Worm (Caenorhabditis elegans) whole organism, L2 larva: ENCODE results near the gene col-181.

Source experiments
- C34F6.9 ChIP-seq: fragments of 150-350 bp; optimal IDR thresholded peaks from 2 replicates; lab custom pipeline; 2014; ENCODE audit warnings: missing biosample characterization, missing genetic modification characterization
- F13H6.1 ChIP-seq: sonication (generic microtip); optimal IDR thresholded peaks from 2 replicates; lab custom pipeline; 2016; ENCODE audit warnings: missing genetic modification characterization, missing compliant biosample characterization
- R02D3.7 ChIP-seq: fragments of 150-350 bp; optimal IDR thresholded peaks from 2 replicates; lab custom pipeline; 2014; ENCODE audit warnings: missing biosample characterization, missing genetic modification characterization
- Y55F3AM.14 ChIP-seq: fragments of 200-800 bp; sonication (Bioruptor generic); optimal IDR thresholded peaks from 2 replicates; lab custom pipeline; 2018; ENCODE audit warnings: mild to moderate bottlenecking, missing genetic modification characterization, missing compliant biosample characterization
- ZK546.5 ChIP-seq: sonication (generic microtip); optimal IDR thresholded peaks from 2 replicates; lab custom pipeline; 2017; ENCODE audit warnings: missing biosample characterization, missing genetic modification characterization
- alr-1 ChIP-seq: fragments of 150-350 bp; optimal IDR thresholded peaks from 2 replicates; lab custom pipeline; 2014; ENCODE audit warnings: missing biosample characterization, missing genetic modification characterization
- blmp-1 ChIP-seq: sonication (generic microtip); optimal IDR thresholded peaks from 2 replicates; lab custom pipeline; 2017; ENCODE audit warnings: missing genetic modification characterization, mild to moderate bottlenecking, missing compliant biosample characterization, antibody characterized with exemption, moderate library complexity; ENCODE audit not compliant: insufficient read depth
- ceh-16 ChIP-seq: fragments of 150-350 bp; optimal IDR thresholded peaks from 2 replicates; lab custom pipeline; 2014; ENCODE audit warnings: missing biosample characterization, missing genetic modification characterization
- ceh-82 ChIP-seq: fragments of 150-350 bp; optimal IDR thresholded peaks from 2 replicates; lab custom pipeline; 2014; ENCODE audit warnings: missing biosample characterization, missing genetic modification characterization
- crh-2 ChIP-seq: sonication (generic microtip); optimal IDR thresholded peaks from 2 replicates; lab custom pipeline; 2017; ENCODE audit warnings: missing biosample characterization, missing genetic modification characterization
- dmd-4 ChIP-seq: sonication (generic microtip); optimal IDR thresholded peaks from 2 replicates; lab custom pipeline; 2017; ENCODE audit warnings: missing biosample characterization, missing genetic modification characterization
- egl-27 ChIP-seq: sonication (generic microtip); optimal IDR thresholded peaks from 3 replicates; lab custom pipeline; 2017; ENCODE audit warnings: missing biosample characterization, missing genetic modification reagents, missing genetic modification characterization
- elt-3 ChIP-seq: sonication (generic microtip); optimal IDR thresholded peaks from 2 replicates; lab custom pipeline; 2017; ENCODE audit warnings: missing biosample characterization, missing genetic modification characterization
- fos-1 ChIP-seq: fragments of 150-350 bp; optimal IDR thresholded peaks from 2 replicates; lab custom pipeline; 2014; ENCODE audit warnings: missing biosample characterization, missing genetic modification characterization
- gmeb-1 ChIP-seq: fragments of 150-350 bp; optimal IDR thresholded peaks from 2 replicates; lab custom pipeline; 2014; ENCODE audit warnings: missing biosample characterization, missing genetic modification characterization
- lin-11 ChIP-seq: fragments of 150-350 bp; sonication (generic microtip); optimal IDR thresholded peaks from 2 replicates; lab custom pipeline; 2014; ENCODE audit warnings: missing biosample characterization, missing genetic modification characterization, inconsistent platforms, mixed read lengths
- lin-13 ChIP-seq: fragments of 150-350 bp; optimal IDR thresholded peaks from 2 replicates; lab custom pipeline; 2014; ENCODE audit warnings: missing biosample characterization, missing genetic modification reagents, missing genetic modification characterization
- lin-39 ChIP-seq: fragments of 150-350 bp; optimal IDR thresholded peaks from 2 replicates; lab custom pipeline; 2014; ENCODE audit warnings: missing biosample characterization, missing genetic modification reagents, missing genetic modification characterization
- lsy-2 ChIP-seq, 2 experiments: fragments of 150-350 bp in 1 of 2; sonication (generic microtip) in 1 of 2; optimal IDR thresholded peaks; 2 replicates each; lab custom pipeline; 2014 to 2017; ENCODE audit warnings: missing biosample characterization in 2 of 2, missing genetic modification characterization in 2 of 2
- mab-5 ChIP-seq: fragments of 150-350 bp; optimal IDR thresholded peaks from 2 replicates; lab custom pipeline; 2014; ENCODE audit warnings: missing biosample characterization, missing genetic modification characterization
- mdl-1 ChIP-seq, 2 experiments: fragments of 150-350 bp in 1 of 2; sonication (generic microtip) in 1 of 2; optimal IDR thresholded peaks; 2 replicates each; lab custom pipeline; 2017; ENCODE audit warnings: missing biosample characterization in 2 of 2, missing genetic modification characterization in 2 of 2
- nhr-10 ChIP-seq: sonication (generic microtip); optimal IDR thresholded peaks from 2 replicates; lab custom pipeline; 2017; ENCODE audit warnings: missing biosample characterization, missing genetic modification characterization
- nhr-11 ChIP-seq: fragments of 150-350 bp; optimal IDR thresholded peaks from 2 replicates; lab custom pipeline; 2014; ENCODE audit warnings: missing biosample characterization, missing genetic modification characterization
- nhr-12 ChIP-seq: fragments of 150-350 bp; optimal IDR thresholded peaks from 2 replicates; lab custom pipeline; 2014; ENCODE audit warnings: missing biosample characterization, missing genetic modification characterization
- nhr-129 ChIP-seq: fragments of 150-350 bp; optimal IDR thresholded peaks from 2 replicates; lab custom pipeline; 2014; ENCODE audit warnings: missing biosample characterization, missing genetic modification characterization
- nhr-21 ChIP-seq: fragments of 150-350 bp; optimal IDR thresholded peaks from 2 replicates; lab custom pipeline; 2014; ENCODE audit warnings: missing biosample characterization, missing genetic modification characterization
- nhr-23 ChIP-seq: fragments of 150-350 bp; optimal IDR thresholded peaks from 2 replicates; lab custom pipeline; 2014; ENCODE audit warnings: missing biosample characterization, missing genetic modification reagents, missing genetic modification characterization
- nhr-25 ChIP-seq: fragments of 150-350 bp; sonication (generic microtip); optimal IDR thresholded peaks from 3 replicates; lab custom pipeline; 2014; ENCODE audit warnings: missing biosample characterization, missing genetic modification characterization
- nhr-77 ChIP-seq: fragments of 150-350 bp; optimal IDR thresholded peaks from 2 replicates; lab custom pipeline; 2014; ENCODE audit warnings: missing biosample characterization, missing genetic modification characterization
- peb-1 ChIP-seq: fragments of 150-350 bp; optimal IDR thresholded peaks from 2 replicates; lab custom pipeline; 2014; ENCODE audit warnings: missing biosample characterization, missing genetic modification characterization
- sem-4 ChIP-seq: fragments of 150-350 bp; optimal IDR thresholded peaks from 2 replicates; lab custom pipeline; 2014; ENCODE audit warnings: missing biosample characterization, missing genetic modification reagents, missing genetic modification characterization
- sma-3 ChIP-seq: sonication (generic microtip); optimal IDR thresholded peaks from 2 replicates; lab custom pipeline; 2016; ENCODE audit warnings: missing genetic modification reagents, missing genetic modification characterization, missing compliant biosample characterization
- sma-9 ChIP-seq, 2 experiments: fragments of 150-350 bp in 1 of 2; sonication (generic microtip) in 1 of 2; optimal IDR thresholded peaks; 2 replicates each; lab custom pipeline; 2014 to 2016; ENCODE audit warnings: missing genetic modification characterization in 2 of 2, mild to moderate bottlenecking in 1 of 2, missing biosample characterization in 1 of 2, missing compliant biosample characterization in 1 of 2, missing genetic modification reagents in 1 of 2, moderate library complexity in 1 of 2
- snpc-4 ChIP-seq: fragments of 150-350 bp; optimal IDR thresholded peaks from 2 replicates; lab custom pipeline; 2014; ENCODE audit warnings: missing biosample characterization, missing genetic modification characterization
- unc-39 ChIP-seq: fragments of 150-350 bp; optimal IDR thresholded peaks from 2 replicates; lab custom pipeline; 2014; ENCODE audit warnings: missing biosample characterization, missing genetic modification characterization
- unc-55 ChIP-seq: fragments of 150-350 bp; sonication (generic microtip); optimal IDR thresholded peaks from 3 replicates; lab custom pipeline; 2014; ENCODE audit warnings: missing biosample characterization, missing genetic modification reagents, missing genetic modification characterization
- unc-62 ChIP-seq: fragments of 150-350 bp; optimal IDR thresholded peaks from 2 replicates; lab custom pipeline; 2014; ENCODE audit warnings: missing biosample characterization, missing genetic modification reagents, missing genetic modification characterization
- zag-1 ChIP-seq: fragments of 150-350 bp; optimal IDR thresholded peaks from 2 replicates; lab custom pipeline; 2014; ENCODE audit warnings: missing biosample characterization, missing genetic modification characterization
- ztf-11 ChIP-seq: sonication (generic microtip); optimal IDR thresholded peaks from 2 replicates; lab custom pipeline; 2017; ENCODE audit warnings: missing biosample characterization, missing genetic modification characterization
- ztf-4 ChIP-seq: fragments of 150-350 bp; optimal IDR thresholded peaks from 2 replicates; lab custom pipeline; 2014; ENCODE audit warnings: missing biosample characterization, missing genetic modification characterization

The col-181 gene

DNA sequence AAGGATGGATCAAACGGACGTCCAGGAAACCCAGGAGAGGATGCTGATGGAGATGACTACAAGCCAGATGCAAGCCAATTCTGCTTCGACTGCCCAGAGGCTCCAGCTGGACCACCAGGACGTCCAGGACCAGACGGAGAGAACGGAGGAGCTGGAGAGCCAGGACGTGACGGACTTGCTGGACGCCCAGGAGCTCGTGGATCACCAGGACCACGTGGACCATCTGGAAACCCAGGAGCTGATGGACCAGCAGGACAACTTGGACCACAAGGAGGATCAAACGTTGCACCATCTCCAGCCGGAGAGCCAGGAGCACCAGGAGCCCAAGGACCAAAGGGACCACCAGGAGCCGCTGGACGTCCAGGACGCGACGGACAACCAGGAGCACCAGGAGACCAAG lies 728 bp downstream of the col-181 start:
- TF ChIP-seq F13H6.1 (no peak), Y55F3AM.14 (GFP tag; lab: Kevin White, UChicago) (no peak), gmeb-1 (no peak), alr-1 (tag; lab: Kevin White, UChicago) (no peak), mdl-1 (tag; optimal IDR thresholded peaks at IDR 0.05; lab: Kevin White, UChicago) (no peak), ceh-82 (tag; lab: Kevin White, UChicago) (no peak), nhr-25 (no peak), zag-1 (no peak), lsy-2 (tag; optimal IDR thresholded peaks at IDR 0.05; lab: Kevin White, UChicago) (no peak), blmp-1 (tag; lab: Kevin White, UChicago) (no peak), nhr-77 (no peak)
- TF ChIP-seq, all 48 proteins: peak for 0

DNA sequence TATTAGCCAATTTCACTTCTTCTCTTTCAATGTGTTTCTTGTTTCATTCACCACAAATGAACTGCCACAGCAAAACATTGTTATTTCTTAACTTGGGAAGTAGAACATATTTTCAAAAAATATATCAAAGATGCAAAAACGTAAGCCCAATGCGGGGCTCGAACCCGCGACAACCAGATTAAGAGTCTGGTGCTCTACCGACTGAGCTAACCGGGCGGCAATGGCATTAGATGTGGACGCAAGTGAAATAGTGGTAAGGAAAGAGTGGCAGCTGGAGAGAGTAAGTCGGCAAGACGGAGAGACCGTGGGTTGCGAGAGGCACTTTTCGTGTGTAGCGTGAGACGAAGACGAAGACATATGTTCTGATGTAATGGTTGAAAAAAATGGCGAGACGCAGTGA lies 1.3 kb downstream of the col-181 start:
- TF ChIP-seq lin-11 (tag; lab: Kevin White, UChicago) (peak; percentile 39), sma-9 (GFP tag; optimal IDR thresholded peaks at IDR 0.05; lab: Kevin White, UChicago) (peak; percentile 87), sma-9 (tag; optimal IDR thresholded peaks at IDR 0.05; lab: Kevin White, UChicago) (no peak), C34F6.9 (tag; lab: Kevin White, UChicago) (peak; percentile 56), fos-1 (tag; lab: Kevin White, UChicago) (peak; percentile 66), peb-1 (tag; lab: Kevin White, UChicago) (no peak), unc-62 (no peak), lsy-2 (tag; optimal IDR thresholded peaks at IDR 0.05; lab: Kevin White, UChicago) (peak in 1 of 2 experiments; percentile 66), Y55F3AM.14 (GFP tag; lab: Kevin White, UChicago) (peak; percentile 68), nhr-11 (peak; percentile 65), ceh-82 (tag; lab: Kevin White, UChicago) (peak; percentile 27), nhr-10 (tag; lab: Kevin White, UChicago) (no peak), sem-4 (peak; percentile 72), ztf-4 (tag; lab: Kevin White, UChicago) (no peak), unc-39 (tag; lab: Kevin White, UChicago) (no peak), mab-5 (peak; percentile 76), nhr-12 (tag; lab: Kevin White, UChicago) (peak; percentile 46), R02D3.7 (tag; lab: Kevin White, UChicago) (no peak), ZK546.5 (no peak), nhr-129 (tag; lab: Kevin White, UChicago) (peak; percentile 92), mdl-1 (tag; optimal IDR thresholded peaks at IDR 0.05; lab: Kevin White, UChicago) (peak in 1 of 2 experiments; percentile 42), lin-13 (GFP tag; lab: Kevin White, UChicago) (peak; percentile 76), nhr-77 (no peak), unc-55 (GFP tag; lab: Kevin White, UChicago) (peak; percentile 77), sma-3 (GFP tag; lab: Kevin White, UChicago) (peak; percentile 73), F13H6.1 (peak; percentile 77), lin-39 (tag; lab: Kevin White, UChicago) (no peak), dmd-4 (tag; lab: Kevin White, UChicago) (no peak), egl-27 (tag; lab: Kevin White, UChicago) (peak; percentile 66), nhr-23 (no peak), ceh-16 (tag; lab: Kevin White, UChicago) (peak; percentile 15), snpc-4 (tag; lab: Kevin White, UChicago) (peak; percentile 2), ztf-11 (tag; lab: Kevin White, UChicago) (no peak), nhr-21 (tag; lab: Kevin White, UChicago) (peak; percentile 53), crh-2 (tag; lab: Kevin White, UChicago) (peak; percentile 72), elt-3 (no peak), zag-1 (peak; percentile 46)

DNA sequence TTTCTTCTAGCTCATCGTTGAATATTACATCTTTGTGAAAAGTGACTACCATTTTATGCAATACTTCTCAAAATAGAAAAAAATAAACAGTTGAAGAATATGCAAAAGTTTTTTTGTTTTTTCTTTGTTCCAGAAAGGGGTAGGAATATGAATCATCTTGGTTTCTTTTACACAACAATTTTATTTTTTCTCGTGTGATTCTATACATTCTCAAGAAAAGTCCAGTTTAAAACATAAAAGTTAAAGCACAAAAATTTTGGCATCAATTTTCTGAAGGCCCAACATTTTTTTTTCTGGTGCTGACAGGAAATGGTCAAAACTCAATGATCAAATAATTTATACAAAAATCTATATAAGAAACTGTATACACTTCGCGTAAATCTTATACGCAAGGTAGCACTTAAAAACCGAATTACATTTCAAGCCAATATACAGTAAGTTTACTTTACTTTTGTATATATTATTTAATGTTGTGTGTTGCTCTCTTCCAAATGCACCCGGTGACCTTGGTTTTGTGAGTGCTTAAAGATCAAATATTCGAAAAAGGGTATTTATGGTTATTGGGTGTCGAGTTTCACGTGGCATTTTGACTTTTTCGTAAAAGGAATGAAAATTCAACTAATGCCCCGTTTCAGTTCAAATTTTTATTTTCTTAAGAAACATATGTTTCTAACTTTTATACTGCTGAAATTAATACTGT lies 3.9 kb downstream of the col-181 start, which contains the start of the genes W03G11.2 and lgc-13:
Gene W03G11.2 (minus strand): TSS at position 101 of the 700 bp plus-strand sequence.
Gene lgc-13 (plus strand): TSS at position 650 of the 700 bp plus-strand sequence.
- no peak for TF ChIP-seq nhr-25
